Worm (Caenorhabditis elegans) whole organism, young adult: ENCODE data around the gene igcm-4.
A peak's percentile ranks its signal among the peaks of the same experiment; 100 is the strongest.

Experiments
- C06A6.2 ChIP-seq: fragments of 200-800 bp; sonication (Bioruptor generic); conservative IDR thresholded peaks from 2 replicates; pipeline ENCODE4 v1.3.6; 2022; ENCODE audit warnings: missing genetic modification characterization, missing compliant biosample characterization
- C17E4.6 ChIP-seq: fragments of 200-800 bp; sonication (Bioruptor generic); IDR thresholded peaks from 2 replicates; pipeline ENCODE4 v1.3.6; 2022; ENCODE audit warnings: missing genetic modification reagents, missing genetic modification characterization, missing compliant biosample characterization
- F37B4.10 ChIP-seq: fragments of 200-800 bp; sonication (Bioruptor generic); IDR thresholded peaks from 2 replicates; pipeline ENCODE4 v1.3.6; 2022; ENCODE audit warnings: missing genetic modification characterization, missing compliant biosample characterization
- F49E8.2 ChIP-seq: sonication (generic microtip); optimal IDR thresholded peaks from 3 replicates; lab custom pipeline; 2017; ENCODE audit warnings: missing genetic modification characterization, mild to moderate bottlenecking, missing compliant biosample characterization, antibody characterized with exemption, moderate library complexity; ENCODE audit not compliant: insufficient read depth
- F57A8.1 ChIP-seq: fragments of 200-800 bp; sonication (Bioruptor generic); optimal IDR thresholded peaks from 2 replicates; lab custom pipeline; 2018; ENCODE audit warnings: mild to moderate bottlenecking, missing genetic modification characterization, moderate library complexity, missing compliant biosample characterization
- T07F8.4 ChIP-seq: sonication (generic microtip); optimal IDR thresholded peaks from 2 replicates; lab custom pipeline; 2016; ENCODE audit warnings: mild to moderate bottlenecking, missing genetic modification characterization, moderate library complexity, missing compliant biosample characterization
- T26A5.8 ChIP-seq: sonication (generic microtip); optimal IDR thresholded peaks from 2 replicates; lab custom pipeline; 2016; ENCODE audit warnings: missing genetic modification characterization, missing compliant biosample characterization
- Y53F4B.3 ChIP-seq: fragments of 200-800 bp; sonication (Bioruptor generic); IDR thresholded peaks from 2 replicates; pipeline ENCODE4 v1.3.6; 2022; ENCODE audit warnings: missing genetic modification reagents, missing genetic modification characterization, missing compliant biosample characterization
- ama-1 ChIP-seq, 3 experiments: fragments of 150-350 bp in 1 of 3; sonication (generic microtip) in 2 of 3; optimal IDR thresholded peaks; 2 replicates each; lab custom pipeline; 2014 to 2018; ENCODE audit warnings: missing biosample characterization in 2 of 3, missing genetic modification characterization in 2 of 3, missing genetic modification reagents in 2 of 3
- bed-2 ChIP-seq: fragments of 200-800 bp; sonication (Bioruptor generic); IDR thresholded peaks from 2 replicates; pipeline ENCODE4 v1.3.6; 2022; ENCODE audit warnings: missing genetic modification reagents, missing genetic modification characterization, missing compliant biosample characterization
- cebp-2 ChIP-seq: fragments of 200-800 bp; sonication (Bioruptor generic); IDR thresholded peaks from 2 replicates; pipeline ENCODE4 v1.3.6; 2022; ENCODE audit warnings: missing genetic modification characterization, missing compliant biosample characterization
- ceh-91 ChIP-seq: fragments of 200-800 bp; sonication (Bioruptor generic); IDR thresholded peaks from 2 replicates; pipeline ENCODE4 v1.3.6; 2022; ENCODE audit warnings: missing genetic modification reagents, missing genetic modification characterization, missing compliant biosample characterization
- die-1 ChIP-seq: sonication (generic microtip); optimal IDR thresholded peaks from 2 replicates; lab custom pipeline; 2016; ENCODE audit warnings: missing genotype, mild to moderate bottlenecking, missing genetic modification characterization, missing compliant biosample characterization
- dpff-1 ChIP-seq: sonication (generic microtip); optimal IDR thresholded peaks from 2 replicates; lab custom pipeline; 2017; ENCODE audit warnings: mild to moderate bottlenecking, missing genetic modification characterization, missing compliant biosample characterization
- egrh-3 ChIP-seq: fragments of 200-800 bp; sonication (Bioruptor generic); IDR thresholded peaks from 2 replicates; pipeline ENCODE4 v1.3.6; 2022; ENCODE audit warnings: missing genetic modification reagents, missing genetic modification characterization, missing compliant biosample characterization
- let-607 ChIP-seq, 2 experiments: fragments of 200-800 bp in 1 of 2; sonication (Bioruptor generic) in 1 of 2; sonication (generic microtip) in 1 of 2; optimal IDR thresholded peaks; 2 replicates each; lab custom pipeline; 2016 to 2018; ENCODE audit warnings: mild to moderate bottlenecking in 2 of 2, missing compliant biosample characterization in 2 of 2, missing genetic modification characterization in 2 of 2, moderate library complexity in 2 of 2, missing genotype in 1 of 2
- madf-6 ChIP-seq: fragments of 200-800 bp; sonication (Bioruptor generic); IDR thresholded peaks from 2 replicates; pipeline ENCODE4 v1.3.6; 2022; ENCODE audit warnings: missing genetic modification reagents, missing genetic modification characterization, missing compliant biosample characterization
- mcd-1 ChIP-seq: fragments of 200-800 bp; sonication (Bioruptor generic); IDR thresholded peaks from 2 replicates; pipeline ENCODE4 v1.3.6; 2022; ENCODE audit warnings: missing genetic modification reagents, missing genetic modification characterization, missing compliant biosample characterization
- nhr-80 ChIP-seq: sonication (generic microtip); optimal IDR thresholded peaks from 2 replicates; lab custom pipeline; 2016; ENCODE audit warnings: missing genetic modification characterization, missing compliant biosample characterization
- nhr-90 ChIP-seq: sonication (generic microtip); optimal IDR thresholded peaks from 2 replicates; lab custom pipeline; 2016; ENCODE audit warnings: missing genotype, mild to moderate bottlenecking, missing genetic modification characterization, missing compliant biosample characterization
- pbrm-1 ChIP-seq: fragments of 200-800 bp; sonication (Bioruptor generic); IDR thresholded peaks from 2 replicates; pipeline ENCODE4 v1.3.6; 2022; ENCODE audit warnings: missing genetic modification reagents, missing genetic modification characterization, missing compliant biosample characterization
- rcor-1 ChIP-seq: fragments of 200-800 bp; sonication (Bioruptor generic); IDR thresholded peaks from 2 replicates; pipeline ENCODE4 v1.3.6; 2022; ENCODE audit warnings: missing genetic modification reagents, missing genetic modification characterization, missing compliant biosample characterization
- sdz-38 ChIP-seq: sonication (generic microtip); optimal IDR thresholded peaks from 2 replicates; lab custom pipeline; 2016; ENCODE audit warnings: missing genotype, missing genetic modification characterization, missing compliant biosample characterization
- snpc-1.3 ChIP-seq: sonication (generic microtip); optimal IDR thresholded peaks from 2 replicates; lab custom pipeline; 2017; ENCODE audit warnings: missing genetic modification characterization, mild to moderate bottlenecking, missing compliant biosample characterization, antibody characterized with exemption, moderate library complexity, missing genotype, missing genetic modification reagents; ENCODE audit not compliant: insufficient read depth
- tbp1 ChIP-seq: fragments of 200-800 bp; sonication (Bioruptor generic); optimal IDR thresholded peaks from 2 replicates; lab custom pipeline; 2018; ENCODE audit warnings: mild to moderate bottlenecking, missing genetic modification characterization, missing compliant biosample characterization
- zim-3 ChIP-seq: sonication (generic microtip); optimal IDR thresholded peaks from 2 replicates; lab custom pipeline; 2017; ENCODE audit warnings: mild to moderate bottlenecking, missing genetic modification characterization, moderate library complexity, missing compliant biosample characterization
- ztf-22 ChIP-seq: fragments of 200-800 bp; sonication (Bioruptor generic); optimal IDR thresholded peaks from 2 replicates; lab custom pipeline; 2018; ENCODE audit warnings: mild to moderate bottlenecking, missing genetic modification characterization, moderate library complexity, missing compliant biosample characterization
- ztf-25 ChIP-seq: fragments of 200-800 bp; sonication (Bioruptor generic); IDR thresholded peaks from 2 replicates; pipeline ENCODE4 v1.3.6; 2022; ENCODE audit warnings: missing genetic modification reagents, missing genetic modification characterization, missing compliant biosample characterization
- ztf-6 ChIP-seq: fragments of 200-800 bp; sonication (Bioruptor generic); IDR thresholded peaks from 2 replicates; pipeline ENCODE4 v1.3.6; 2022; ENCODE audit warnings: missing genetic modification reagents, missing genetic modification characterization, missing compliant biosample characterization

igcm-4 gene

ce11 chrX:2057828-2058418 lies 11.8 kb upstream of the igcm-4 start (continued):
- TF ChIP-seq egrh-3 (GFP tag; lab: Robert Waterston, UW) (peak; percentile 96), ztf-6 (GFP tag; lab: Robert Waterston, UW) (peak; percentile 92), rcor-1 (GFP tag; lab: Robert Waterston, UW) (peak; percentile 98)

ce11 chrX:2056875-2057274 lies 10.7 kb upstream of the igcm-4 start:
- peak; percentile 61; the same call in 1 of the 2 replicates for TF ChIP-seq Y53F4B.3
- peak; percentile 90 for TF ChIP-seq egrh-3 (GFP tag; lab: Robert Waterston, UW)

ce11 chrX:2051602-2052001 lies 5.4 kb upstream of the igcm-4 start, which contains the start of gene Y102A11A.1:
Gene Y102A11A.1 (plus strand): TSS chrX:2051824.
- TF ChIP-seq nhr-80 (tag; lab: Kevin White, UChicago): peak; percentile 39
- TF ChIP-seq ztf-22 (GFP tag; lab: Kevin White, UChicago): no peak

- TF ChIP-seq die-1 (tag; lab: Kevin White, UChicago) (no peak), dpff-1 (tag; lab: Kevin White, UChicago) (no peak), ztf-22 (GFP tag; lab: Kevin White, UChicago) (no peak), C06A6.2 (GFP tag; lab: Robert Waterston, UW) (no peak), F57A8.1 (GFP tag; lab: Kevin White, UChicago) (no peak), nhr-90 (tag; lab: Kevin White, UChicago) (no peak), madf-6 (no peak), T07F8.4 (tag; lab: Kevin White, UChicago) (no peak)
Measured at ce11 chrX:2050212-2050611, 4.1 kb upstream of the igcm-4 start.

ce11 chrX:2048865-2049405 lies 2.8 kb upstream of the igcm-4 start:
- no peak for TF ChIP-seq ztf-25 (GFP tag; lab: Robert Waterston, UW)
- no peak for TF ChIP-seq pbrm-1 (GFP tag; lab: Robert Waterston, UW)
- TF ChIP-seq C17E4.6 (GFP tag; lab: Robert Waterston, UW): no peak
- TF ChIP-seq F49E8.2 (tag; lab: Kevin White, UChicago): no peak
- TF ChIP-seq F37B4.10 (GFP tag; lab: Robert Waterston, UW): no peak
- no peak for TF ChIP-seq mcd-1 (GFP tag; lab: Robert Waterston, UW)

ce11 chrX:2047208-2047946 lies 1.2 kb upstream of the igcm-4 start:
- no peak for TF ChIP-seq T26A5.8 (tag; lab: Kevin White, UChicago)
- TF ChIP-seq zim-3 (tag; lab: Kevin White, UChicago): no peak
- no peak for TF ChIP-seq snpc-1.3 (tag; lab: Kevin White, UChicago)
- TF ChIP-seq sdz-38 (tag; lab: Kevin White, UChicago): no peak
- TF ChIP-seq tbp1: no peak
- TF ChIP-seq ama-1 (optimal IDR thresholded peaks at IDR 0.05; lab: Kevin White, UChicago): no peak
- no peak for TF ChIP-seq ama-1 (GFP tag; optimal IDR thresholded peaks at IDR 0.05; lab: Kevin White, UChicago)
- TF ChIP-seq let-607 (tag; optimal IDR thresholded peaks at IDR 0.05; lab: Kevin White, UChicago): no peak
- TF ChIP-seq ztf-6 (GFP tag; lab: Robert Waterston, UW): no peak
- no peak for TF ChIP-seq cebp-2 (GFP tag; lab: Robert Waterston, UW)
- TF ChIP-seq bed-2 (GFP tag; lab: Robert Waterston, UW): no peak
- no peak for TF ChIP-seq ceh-91 (GFP tag; lab: Robert Waterston, UW)
- TF ChIP-seq, all 124 proteins: peak for 0
